Worm (Caenorhabditis elegans) whole organism, L2 larva: ENCODE measurements around the gene F32D8.3.
A peak's percentile ranks its signal among the peaks of the same experiment; 100 is the strongest.

ENCODE experiments used
- C34F6.9 ChIP-seq: fragments of 150-350 bp; optimal IDR thresholded peaks from 2 replicates; lab custom pipeline; 2014; ENCODE audit warnings: missing biosample characterization, missing genetic modification characterization
- F13H6.1 ChIP-seq: sonication (generic microtip); optimal IDR thresholded peaks from 2 replicates; lab custom pipeline; 2016; ENCODE audit warnings: missing genetic modification characterization, missing compliant biosample characterization
- R02D3.7 ChIP-seq: fragments of 150-350 bp; optimal IDR thresholded peaks from 2 replicates; lab custom pipeline; 2014; ENCODE audit warnings: missing biosample characterization, missing genetic modification characterization
- Y55F3AM.14 ChIP-seq: fragments of 200-800 bp; sonication (Bioruptor generic); optimal IDR thresholded peaks from 2 replicates; lab custom pipeline; 2018; ENCODE audit warnings: mild to moderate bottlenecking, missing genetic modification characterization, missing compliant biosample characterization
- alr-1 ChIP-seq: fragments of 150-350 bp; optimal IDR thresholded peaks from 2 replicates; lab custom pipeline; 2014; ENCODE audit warnings: missing biosample characterization, missing genetic modification characterization
- aly-2 ChIP-seq: fragments of 150-350 bp; optimal IDR thresholded peaks from 2 replicates; lab custom pipeline; 2014; ENCODE audit warnings: missing biosample characterization, missing genetic modification characterization
- ceh-82 ChIP-seq: fragments of 150-350 bp; optimal IDR thresholded peaks from 2 replicates; lab custom pipeline; 2014; ENCODE audit warnings: missing biosample characterization, missing genetic modification characterization
- elt-1 ChIP-seq: fragments of 150-350 bp; optimal IDR thresholded peaks from 2 replicates; lab custom pipeline; 2014; ENCODE audit warnings: missing biosample characterization, missing genetic modification characterization
- elt-3 ChIP-seq: sonication (generic microtip); optimal IDR thresholded peaks from 2 replicates; lab custom pipeline; 2017; ENCODE audit warnings: missing biosample characterization, missing genetic modification characterization
- fos-1 ChIP-seq: fragments of 150-350 bp; optimal IDR thresholded peaks from 2 replicates; lab custom pipeline; 2014; ENCODE audit warnings: missing biosample characterization, missing genetic modification characterization
- gmeb-1 ChIP-seq: fragments of 150-350 bp; optimal IDR thresholded peaks from 2 replicates; lab custom pipeline; 2014; ENCODE audit warnings: missing biosample characterization, missing genetic modification characterization
- lin-11 ChIP-seq: fragments of 150-350 bp; sonication (generic microtip); optimal IDR thresholded peaks from 2 replicates; lab custom pipeline; 2014; ENCODE audit warnings: missing biosample characterization, missing genetic modification characterization, inconsistent platforms, mixed read lengths
- mbf-1 ChIP-seq: sonication (generic microtip); optimal IDR thresholded peaks from 2 replicates; lab custom pipeline; 2017; ENCODE audit warnings: missing biosample characterization, missing genetic modification characterization
- mdl-1 ChIP-seq, 2 experiments: fragments of 150-350 bp in 1 of 2; sonication (generic microtip) in 1 of 2; optimal IDR thresholded peaks; 2 replicates each; lab custom pipeline; 2017; ENCODE audit warnings: missing biosample characterization in 2 of 2, missing genetic modification characterization in 2 of 2
- nhr-10 ChIP-seq: sonication (generic microtip); optimal IDR thresholded peaks from 2 replicates; lab custom pipeline; 2017; ENCODE audit warnings: missing biosample characterization, missing genetic modification characterization
- nhr-11 ChIP-seq: fragments of 150-350 bp; optimal IDR thresholded peaks from 2 replicates; lab custom pipeline; 2014; ENCODE audit warnings: missing biosample characterization, missing genetic modification characterization
- nhr-129 ChIP-seq: fragments of 150-350 bp; optimal IDR thresholded peaks from 2 replicates; lab custom pipeline; 2014; ENCODE audit warnings: missing biosample characterization, missing genetic modification characterization
- nhr-237 ChIP-seq: fragments of 150-350 bp; optimal IDR thresholded peaks from 2 replicates; lab custom pipeline; 2014; ENCODE audit warnings: missing biosample characterization, missing genetic modification characterization
- nhr-77 ChIP-seq: fragments of 150-350 bp; optimal IDR thresholded peaks from 2 replicates; lab custom pipeline; 2014; ENCODE audit warnings: missing biosample characterization, missing genetic modification characterization
- skn-1 ChIP-seq: sonication (generic microtip); optimal IDR thresholded peaks from 2 replicates; lab custom pipeline; 2017; ENCODE audit warnings: missing biosample characterization, missing genetic modification characterization
- sma-3 ChIP-seq: sonication (generic microtip); optimal IDR thresholded peaks from 2 replicates; lab custom pipeline; 2016; ENCODE audit warnings: missing genetic modification reagents, missing genetic modification characterization, missing compliant biosample characterization
- sma-9 ChIP-seq, 2 experiments: fragments of 150-350 bp in 1 of 2; sonication (generic microtip) in 1 of 2; optimal IDR thresholded peaks; 2 replicates each; lab custom pipeline; 2014 to 2016; ENCODE audit warnings: missing genetic modification characterization in 2 of 2, mild to moderate bottlenecking in 1 of 2, missing biosample characterization in 1 of 2, missing compliant biosample characterization in 1 of 2, missing genetic modification reagents in 1 of 2, moderate library complexity in 1 of 2
- snpc-4 ChIP-seq: fragments of 150-350 bp; optimal IDR thresholded peaks from 2 replicates; lab custom pipeline; 2014; ENCODE audit warnings: missing biosample characterization, missing genetic modification characterization
- unc-55 ChIP-seq: fragments of 150-350 bp; sonication (generic microtip); optimal IDR thresholded peaks from 3 replicates; lab custom pipeline; 2014; ENCODE audit warnings: missing biosample characterization, missing genetic modification reagents, missing genetic modification characterization
- unc-62 ChIP-seq: fragments of 150-350 bp; optimal IDR thresholded peaks from 2 replicates; lab custom pipeline; 2014; ENCODE audit warnings: missing biosample characterization, missing genetic modification reagents, missing genetic modification characterization
- zag-1 ChIP-seq: fragments of 150-350 bp; optimal IDR thresholded peaks from 2 replicates; lab custom pipeline; 2014; ENCODE audit warnings: missing biosample characterization, missing genetic modification characterization
- ztf-1 ChIP-seq: fragments of 200-800 bp; sonication (Bioruptor generic); conservative IDR thresholded peaks from 2 replicates; pipeline ENCODE4 v1.3.6; 2022; ENCODE audit warnings: missing genetic modification characterization, missing compliant biosample characterization
- ztf-4 ChIP-seq: fragments of 150-350 bp; optimal IDR thresholded peaks from 2 replicates; lab custom pipeline; 2014; ENCODE audit warnings: missing biosample characterization, missing genetic modification characterization

The F32D8.3 gene

ce11 chrV:10915922-10916321 is 29.3 kb downstream of the F32D8.3 start:
- TF ChIP-seq sma-9 (GFP tag; optimal IDR thresholded peaks at IDR 0.05; lab: Kevin White, UChicago) (peak; percentile 12), sma-9 (tag; optimal IDR thresholded peaks at IDR 0.05; lab: Kevin White, UChicago) (no peak), nhr-129 (tag; lab: Kevin White, UChicago) (peak; percentile 63), nhr-77 (no peak), aly-2 (tag; lab: Kevin White, UChicago) (no peak), nhr-237 (no peak), elt-1 (tag; lab: Kevin White, UChicago) (no peak), sma-3 (no peak), F13H6.1 (tag; lab: Kevin White, UChicago) (peak; percentile 34), unc-62 (GFP tag; lab: Kevin White, UChicago) (no peak), elt-3 (no peak)
- TF ChIP-seq, all 48 proteins: peak for 3

ce11 chrV:10918373-10918772 is 31.7 kb downstream of the F32D8.3 start, which contains the start of gene F58B4.2:
F58B4.2 (minus strand) TSS chrV:10918473.
- TF ChIP-seq unc-62 (GFP tag; lab: Kevin White, UChicago) (no peak), Y55F3AM.14 (GFP tag; lab: Kevin White, UChicago) (no peak), elt-1 (tag; lab: Kevin White, UChicago) (no peak), snpc-4 (tag; lab: Kevin White, UChicago) (no peak), unc-55 (GFP tag; lab: Kevin White, UChicago) (no peak), nhr-77 (no peak), nhr-11 (tag; lab: Kevin White, UChicago) (no peak), fos-1 (tag; lab: Kevin White, UChicago) (no peak)

ce11 chrV:10921747-10922146 is 35.1 kb downstream of the F32D8.3 start, which contains the start of gene nas-31:
nas-31 (minus strand) TSS chrV:10921847.
- TF ChIP-seq ztf-4 (tag; lab: Kevin White, UChicago), result no peak
- no peak for TF ChIP-seq R02D3.7 (tag; lab: Kevin White, UChicago)
- no peak for TF ChIP-seq elt-1 (tag; lab: Kevin White, UChicago)
- no peak for TF ChIP-seq snpc-4 (tag; lab: Kevin White, UChicago)
- TF ChIP-seq mdl-1 (tag; optimal IDR thresholded peaks at IDR 0.05; lab: Kevin White, UChicago), result no peak
- no peak for TF ChIP-seq sma-9 (GFP tag; optimal IDR thresholded peaks at IDR 0.05; lab: Kevin White, UChicago)
- no peak for TF ChIP-seq sma-9 (tag; optimal IDR thresholded peaks at IDR 0.05; lab: Kevin White, UChicago)
- TF ChIP-seq unc-62 (GFP tag; lab: Kevin White, UChicago), result no peak
- TF ChIP-seq skn-1 (tag; lab: Kevin White, UChicago), result no peak
- no peak for TF ChIP-seq F13H6.1 (tag; lab: Kevin White, UChicago)
- TF ChIP-seq ceh-82 (tag; lab: Kevin White, UChicago), result no peak
- no peak for TF ChIP-seq ztf-1 (GFP tag; lab: Robert Waterston, UW)
- no peak for TF ChIP-seq aly-2 (tag; lab: Kevin White, UChicago)
- TF ChIP-seq nhr-77, result no peak
- TF ChIP-seq nhr-129 (tag; lab: Kevin White, UChicago), result no peak
- no peak for TF ChIP-seq fos-1 (tag; lab: Kevin White, UChicago)
- TF ChIP-seq nhr-10 (tag; lab: Kevin White, UChicago), result no peak
- no peak for TF ChIP-seq gmeb-1
- no peak for TF ChIP-seq C34F6.9 (tag; lab: Kevin White, UChicago)
- no peak for TF ChIP-seq mbf-1 (tag; lab: Kevin White, UChicago)

- no peak for TF ChIP-seq alr-1
- TF ChIP-seq, all 48 proteins: peak for 0
These were observed 36.6 kb downstream of the F32D8.3 start, which contains the start of gene F58B4.7 for ce11 chrV:10923229-10923628. F58B4.7 (minus strand) TSS chrV:10923329.

- no peak for TF ChIP-seq R02D3.7 (tag; lab: Kevin White, UChicago)
- peak; percentile 12 for TF ChIP-seq lin-11 (tag; lab: Kevin White, UChicago)
These were observed 38.1 kb downstream of the F32D8.3 start, which contains the start of gene F58B4.6 for ce11 chrV:10924731-10925130. F58B4.6 (plus strand) TSS chrV:10925031.

- TF ChIP-seq lin-11 (tag; lab: Kevin White, UChicago) (peak; percentile 35), sma-3 (no peak)
These were observed 39.0 kb downstream of the F32D8.3 start for ce11 chrV:10925658-10926057.

- TF ChIP-seq lin-11 (tag; lab: Kevin White, UChicago), result peak; percentile 39
- TF ChIP-seq zag-1 (tag; lab: Kevin White, UChicago), result no peak
These were observed 42.9 kb downstream of the F32D8.3 start, which contains the start of gene F58B4.3 for ce11 chrV:10929511-10929910. F58B4.3 (plus strand) TSS chrV:10929811.
